Worm (Caenorhabditis elegans): ENCODE measurements around the gene unc-41.

Gene unc-41

ce11 chrV:9983529-9983928, 7.5 kb upstream of the unc-41 start:
- TF ChIP-seq jun-1 (tag; optimal IDR thresholded peaks at IDR 0.05), result no peak
- no peak for TF ChIP-seq efl-1 (optimal IDR thresholded peaks at IDR 0.05)
- peak in 1 of 2 experiments; percentile 61 for TF ChIP-seq efl-1 (GFP tag; optimal IDR thresholded peaks at IDR 0.05 in 1 of 2)

- TF ChIP-seq grh-1 (GFP tag; IDR thresholded peaks at IDR 0.05), result no peak
- no peak for TF ChIP-seq lsy-2 (tag; optimal IDR thresholded peaks at IDR 0.05)
- no peak for TF ChIP-seq vab-15 (tag; optimal IDR thresholded peaks at IDR 0.05)
- no peak for TF ChIP-seq jun-1 (tag; optimal IDR thresholded peaks at IDR 0.05)
- TF ChIP-seq nhr-90 (tag; optimal IDR thresholded peaks at IDR 0.05; ENCODE audit: poor library complexity), result no peak
- TF ChIP-seq nhr-76 (tag; optimal IDR thresholded peaks at IDR 0.05), result no peak
- no peak for TF ChIP-seq egl-13 (tag; optimal IDR thresholded peaks at IDR 0.05)
- no peak for TF ChIP-seq nhr-71 (tag; optimal IDR thresholded peaks at IDR 0.05)
- no peak for TF ChIP-seq pax-3 (tag; optimal IDR thresholded peaks at IDR 0.05)
These were observed 6.5 kb upstream of the unc-41 start, which contains the start of gene C27H6.9 for ce11 chrV:9982568-9982967. Gene C27H6.9 (plus strand): TSS chrV:9982868.

- peak; percentile 79 for TF ChIP-seq nhr-85 (tag)
- TF ChIP-seq lin-35 (GFP tag; optimal IDR thresholded peaks at IDR 0.05), result peak; percentile 40 to 70
- TF ChIP-seq snu-23 (GFP tag; optimal IDR thresholded peaks at IDR 0.05), result peak; percentile 82
- TF ChIP-seq nhr-90 (tag; optimal IDR thresholded peaks at IDR 0.05; ENCODE audit: poor library complexity), result peak; percentile 87
- peak; percentile 64 for TF ChIP-seq lir-3 (tag; optimal IDR thresholded peaks at IDR 0.05; ENCODE audit: poor library complexity)
- peak; percentile 64 for TF ChIP-seq unc-86 (tag; optimal IDR thresholded peaks at IDR 0.05)
- peak; percentile 84 for TF ChIP-seq nhr-47 (tag; optimal IDR thresholded peaks at IDR 0.05)
- TF ChIP-seq dsc-1 (tag; optimal IDR thresholded peaks at IDR 0.05), result peak; percentile 24
- peak; percentile 3 for TF ChIP-seq skn-1 (tag; optimal IDR thresholded peaks at IDR 0.05)
- TF ChIP-seq isw-1 (GFP tag; IDR thresholded peaks at IDR 0.05), result peak; percentile 48
- TF ChIP-seq ceh-82 (tag; optimal IDR thresholded peaks at IDR 0.05), result peak in 2 of 3 experiments; percentile 39 to 42
- TF ChIP-seq grh-1 (GFP tag; IDR thresholded peaks at IDR 0.05), result peak; percentile 78
- peak; percentile 30 to 60 for TF ChIP-seq efl-1 (optimal IDR thresholded peaks at IDR 0.05)
- peak; percentile 49 to 96 for TF ChIP-seq efl-1 (GFP tag; optimal IDR thresholded peaks at IDR 0.05 in 1 of 2)
- peak; percentile 32 for TF ChIP-seq elt-2 (tag; optimal IDR thresholded peaks at IDR 0.05)
- peak; percentile 16 for TF ChIP-seq lin-13 (GFP tag; optimal IDR thresholded peaks at IDR 0.05)
- TF ChIP-seq mep-1 (tag; optimal IDR thresholded peaks at IDR 0.05), result peak; percentile 59
- peak; percentile 79 for TF ChIP-seq nhr-20 (tag; optimal IDR thresholded peaks at IDR 0.05)
- peak; percentile 14 for TF ChIP-seq blmp-1 (tag; optimal IDR thresholded peaks at IDR 0.05)
- peak; percentile 63 for TF ChIP-seq lin-14 (GFP tag; optimal IDR thresholded peaks at IDR 0.05)
- TF ChIP-seq lsy-2 (tag; optimal IDR thresholded peaks at IDR 0.05), result peak; percentile 46 to 60
- peak; percentile 5 to 65 (median 49) for TF ChIP-seq dpl-1 (GFP tag; optimal IDR thresholded peaks at IDR 0.05)
- TF ChIP-seq nhr-71 (tag; optimal IDR thresholded peaks at IDR 0.05), result peak; percentile 81
- TF ChIP-seq swsn-7 (tag; optimal IDR thresholded peaks at IDR 0.05), result peak; percentile 78
- TF ChIP-seq xbp-1 (tag; optimal IDR thresholded peaks at IDR 0.05), result peak; percentile 75
- peak; percentile 84 for TF ChIP-seq F16B12.6 (tag; optimal IDR thresholded peaks at IDR 0.05)
- peak; percentile 13 for TF ChIP-seq ceh-8 (GFP tag; optimal IDR thresholded peaks at IDR 0.05)
- TF ChIP-seq rnt-1 (tag; optimal IDR thresholded peaks at IDR 0.05), result peak; percentile 43
- TF ChIP-seq mab-9 (GFP tag; IDR thresholded peaks at IDR 0.05), result peak; percentile 52
- peak in 1 of 2 experiments; percentile 64 for TF ChIP-seq ztf-11 (tag; optimal IDR thresholded peaks at IDR 0.05)
- TF ChIP-seq C16A3.4 (tag; optimal IDR thresholded peaks at IDR 0.05), result peak; percentile 45
- peak; percentile 55 for TF ChIP-seq ceh-88 (GFP tag; IDR thresholded peaks at IDR 0.05)
- peak; percentile 81 for TF ChIP-seq nhr-19 (GFP tag; conservative IDR thresholded peaks at IDR 0.05)
- peak; percentile 72 for TF ChIP-seq tbx-2 (tag; optimal IDR thresholded peaks at IDR 0.05)
- TF ChIP-seq nhr-77 (tag; optimal IDR thresholded peaks at IDR 0.05), result peak; percentile 24
- TF ChIP-seq pax-3 (tag; optimal IDR thresholded peaks at IDR 0.05), result peak; percentile 14
These were observed 4.9 kb upstream of the unc-41 start, which contains the start of the genes ruvb-1 and tofu-1 for ce11 chrV:9980731-9981483. Gene ruvb-1 (minus strand): TSS chrV:9980802. Gene tofu-1 (plus strand): TSS chrV:9981147.

Data from whole organism, L1 larva.